Fruit fly (Drosophila melanogaster): ENCODE data around the gene CG45413.
A peak's percentile ranks its signal among the peaks of the same experiment; 100 is the strongest.

The CG45413 gene

dm6 chr3L:6931850-6932249, at the start of gene CG45413:
CG45413 (minus strand) TSS chr3L:6931950.
- TF ChIP-seq CG17801 (GFP tag; optimal IDR thresholded peaks at IDR 0.05; ENCODE audit: partially characterized antibody): no peak

DNA sequence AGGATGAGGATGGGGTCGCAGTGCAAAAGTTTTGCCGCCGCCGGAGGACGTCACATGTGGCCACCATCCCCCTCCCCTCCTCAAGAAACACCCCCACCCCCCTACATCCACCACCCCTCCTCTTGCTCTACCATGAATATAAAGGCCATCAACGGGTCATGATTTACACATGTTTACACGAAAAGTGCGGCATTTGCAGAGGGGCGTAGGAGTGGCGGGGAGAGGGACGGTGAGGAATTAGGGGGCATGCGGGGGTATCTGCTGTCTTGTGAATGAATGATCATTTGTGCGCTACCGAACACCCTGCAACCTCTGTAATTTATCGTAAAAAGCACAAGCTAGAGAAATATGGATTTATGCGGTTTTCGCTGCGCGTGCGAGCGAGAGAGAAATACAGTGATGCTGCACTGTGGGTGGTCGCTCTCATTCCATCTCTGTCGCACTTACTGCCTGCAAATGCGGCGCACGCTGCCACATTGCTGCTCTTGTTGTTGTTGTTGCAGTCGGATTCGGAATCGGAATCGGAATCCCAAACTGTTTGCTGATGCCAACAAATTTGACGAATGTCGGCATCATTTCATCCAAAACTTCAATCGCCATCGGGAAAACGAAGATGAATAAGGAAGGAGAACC, 49.5 kb upstream of the CG45413 start:
- TF ChIP-seq CG17801 (GFP tag; optimal IDR thresholded peaks at IDR 0.05; ENCODE audit: partially characterized antibody): no peak

DNA sequence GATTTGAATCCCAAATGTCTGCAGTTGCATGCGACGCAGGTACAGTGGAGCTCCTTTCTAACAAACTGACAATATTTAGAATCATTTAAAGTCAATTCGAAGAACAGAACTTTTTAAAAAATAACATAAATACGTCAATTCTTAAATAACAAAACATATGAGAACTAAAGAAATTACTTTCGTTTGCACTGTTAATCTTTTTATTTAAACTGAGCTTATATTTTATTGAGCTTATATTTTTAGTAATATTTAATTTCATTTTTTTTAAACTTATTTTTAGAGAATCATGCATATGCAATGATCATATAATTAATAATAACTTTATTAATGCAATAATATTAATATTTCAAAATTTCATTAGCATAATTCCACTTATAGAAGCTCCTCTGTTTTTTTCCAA, 48.8 kb upstream of the CG45413 start:
- no peak for TF ChIP-seq CG17801 (GFP tag; optimal IDR thresholded peaks at IDR 0.05; ENCODE audit: partially characterized antibody)

- peak; percentile 49 for TF ChIP-seq CG17801 (GFP tag; optimal IDR thresholded peaks at IDR 0.05; ENCODE audit: partially characterized antibody)
Observed at dm6 chr3L:6979387-6980249, 47.9 kb upstream of the CG45413 start, which contains the start of gene Galphai. Galphai (minus strand) TSS chr3L:6980044.

DNA sequence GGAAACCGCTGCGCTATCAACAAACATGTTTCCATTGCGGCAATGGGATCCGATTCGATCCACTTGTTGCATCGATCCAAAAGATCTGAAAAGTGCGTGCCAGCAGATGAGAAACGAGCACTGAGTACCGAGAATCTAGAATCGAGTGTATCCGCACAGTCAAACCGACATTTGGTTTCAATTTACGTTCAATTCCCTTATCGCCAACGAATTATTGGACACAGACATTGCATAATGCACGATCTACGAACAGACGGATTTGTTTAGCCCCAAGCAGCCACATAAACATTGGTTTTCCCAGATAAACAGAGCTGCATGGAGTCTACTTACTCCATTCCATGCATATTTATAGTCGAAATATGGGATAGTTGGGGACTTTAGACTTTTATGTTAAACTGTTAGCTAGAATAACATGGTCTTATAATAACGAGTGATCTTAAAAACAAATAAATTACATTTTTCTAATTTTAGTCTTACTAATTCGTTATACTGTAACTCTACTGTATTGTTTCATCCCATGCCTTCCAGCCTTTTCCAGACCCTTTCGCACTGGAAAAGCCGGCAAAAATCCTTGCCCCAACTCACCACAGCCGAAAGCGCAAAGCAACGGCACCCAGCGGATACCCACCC, 47.1 kb upstream of the CG45413 start:
- no peak for TF ChIP-seq CG17801 (GFP tag; optimal IDR thresholded peaks at IDR 0.05; ENCODE audit: partially characterized antibody)

DNA sequence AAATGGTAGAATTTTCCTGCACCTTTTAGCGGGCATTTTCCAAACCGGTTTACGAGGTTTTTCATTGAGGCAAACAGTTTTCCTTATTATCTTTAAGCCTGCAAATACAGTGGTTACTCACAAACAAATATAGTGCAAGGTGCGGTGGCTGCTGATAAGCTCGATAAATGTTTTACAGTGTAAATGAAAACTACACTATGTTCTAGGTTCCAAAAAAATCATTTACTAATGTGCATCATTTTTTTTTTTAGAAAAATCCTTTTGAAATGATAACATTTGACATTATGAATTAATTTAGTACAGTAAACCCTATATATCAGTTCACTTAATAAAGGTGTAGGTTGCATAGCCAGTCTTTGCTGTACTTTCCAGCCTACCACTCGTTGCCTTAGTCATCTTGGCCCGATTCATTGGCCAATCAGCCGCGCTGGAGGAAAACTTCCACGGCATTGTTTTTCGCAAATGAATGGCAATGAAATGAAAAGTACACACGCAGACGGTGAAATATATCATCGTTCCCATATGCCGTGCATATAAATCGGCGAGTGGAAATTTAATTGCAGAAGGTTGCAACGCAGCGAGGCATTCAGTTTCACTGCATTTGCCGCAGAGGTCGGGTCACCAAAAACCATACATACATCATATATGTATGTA, 46.4 kb upstream of the CG45413 start:
- no peak for TF ChIP-seq CG17801 (GFP tag; optimal IDR thresholded peaks at IDR 0.05; ENCODE audit: partially characterized antibody)

DNA sequence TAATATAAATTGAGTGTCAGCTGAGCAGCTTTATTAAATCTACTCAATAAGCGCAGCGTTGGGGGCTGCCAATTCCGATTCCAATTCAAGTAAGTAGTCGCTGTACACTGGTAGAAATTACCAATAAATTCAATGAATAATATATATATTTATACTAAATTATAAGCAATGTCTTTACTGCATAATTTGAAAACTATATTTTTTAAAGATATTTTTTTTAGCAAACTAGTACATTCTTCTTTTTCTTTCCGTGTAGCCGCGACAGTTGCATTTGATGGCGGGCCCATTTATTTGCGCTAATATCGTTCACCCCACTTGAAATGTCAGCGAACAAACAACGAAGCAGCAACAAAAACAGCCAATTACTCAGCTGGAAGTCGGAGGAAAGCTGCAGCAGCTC, 45.6 kb upstream of the CG45413 start:
- TF ChIP-seq CG17801 (GFP tag; optimal IDR thresholded peaks at IDR 0.05; ENCODE audit: partially characterized antibody): no peak

DNA sequence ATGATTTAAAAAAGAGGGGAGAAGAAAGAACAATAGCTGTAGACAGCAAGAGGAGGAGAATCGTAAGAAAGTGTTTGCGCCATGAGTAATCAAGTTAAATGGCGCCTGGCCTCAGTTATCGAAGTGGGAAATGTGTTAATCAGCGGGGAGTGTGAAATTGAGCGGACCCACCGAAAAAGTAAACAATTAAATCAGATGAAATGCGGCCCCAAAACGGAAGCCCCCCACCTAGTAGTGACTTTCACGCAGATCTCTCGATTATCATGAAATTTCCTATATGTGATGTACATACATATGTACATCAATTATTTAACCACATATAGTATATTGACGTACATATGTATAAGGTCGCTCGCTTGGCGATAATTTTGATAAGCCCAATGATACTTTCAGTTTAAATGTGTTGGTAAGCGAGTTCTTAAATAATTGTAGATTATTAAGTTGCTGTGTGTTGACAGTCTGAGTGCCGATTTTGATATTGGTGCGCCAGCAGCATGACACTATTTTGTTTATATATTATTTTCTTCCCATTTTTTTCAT, 44.9 kb upstream of the CG45413 start:
- TF ChIP-seq CG17801 (GFP tag; optimal IDR thresholded peaks at IDR 0.05; ENCODE audit: partially characterized antibody): no peak

DNA sequence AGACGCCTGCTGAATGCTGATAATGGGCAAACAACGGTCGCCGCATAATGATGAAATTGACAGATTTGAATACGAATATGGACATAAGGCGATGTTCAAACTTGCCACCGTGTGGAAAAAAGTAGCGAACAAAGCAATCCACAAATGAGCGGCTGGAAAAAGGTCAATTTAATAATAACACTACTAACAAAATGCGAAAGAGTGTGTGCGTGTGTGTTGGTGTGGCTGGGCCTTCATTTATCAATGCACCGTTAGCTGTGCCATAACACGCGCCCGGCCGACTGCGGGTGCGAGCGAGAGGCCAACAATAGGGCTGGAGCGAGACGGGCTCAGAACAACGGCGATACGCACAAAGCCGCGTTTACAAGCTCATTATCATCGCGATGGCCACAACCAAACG, 44.1 kb upstream of the CG45413 start:
- TF ChIP-seq CG17801 (GFP tag; optimal IDR thresholded peaks at IDR 0.05; ENCODE audit: partially characterized antibody): no peak

DNA sequence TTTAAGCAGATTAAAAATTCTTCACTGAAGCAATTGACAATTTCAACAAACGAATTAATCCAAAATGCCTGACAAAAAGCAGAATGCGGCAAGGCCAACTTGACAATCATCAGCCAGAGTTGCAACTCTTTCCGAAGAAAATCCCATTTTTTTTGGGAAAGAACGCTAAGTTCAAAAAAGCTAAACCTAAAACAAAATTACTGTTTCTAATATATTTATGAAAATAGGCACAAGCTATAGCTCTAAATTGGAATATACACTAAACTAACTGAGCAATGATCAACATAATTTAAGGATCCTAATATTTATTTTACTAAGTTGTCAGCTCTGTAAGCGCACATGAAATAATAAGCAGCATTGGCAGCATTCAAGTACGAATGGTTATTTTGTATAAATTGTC, 40.6 kb upstream of the CG45413 start, which contains the start of gene CG10063:
TSS of gene CG10063 (minus strand) at position 101 of the 400 bp plus-strand sequence.
- no peak for TF ChIP-seq CG17801 (GFP tag; optimal IDR thresholded peaks at IDR 0.05; ENCODE audit: partially characterized antibody)

DNA sequence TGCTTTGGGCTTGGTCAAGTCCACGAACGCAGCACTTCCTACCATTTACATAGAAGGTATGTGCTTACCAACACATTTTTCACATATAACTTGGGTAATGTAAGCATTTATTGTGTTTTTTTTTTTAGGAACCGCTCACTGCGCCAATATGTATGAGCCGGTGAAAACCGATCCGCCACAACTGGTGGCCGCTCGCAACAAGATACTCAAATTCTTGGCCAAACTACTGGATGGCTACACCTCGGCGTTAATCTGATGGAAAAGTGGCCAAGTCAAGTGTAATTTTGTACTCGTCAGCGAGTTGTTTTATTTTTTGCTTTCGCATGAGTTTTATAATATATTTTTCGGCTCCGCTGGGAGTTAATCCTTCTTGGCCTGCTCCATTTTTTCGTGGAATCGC, 39.5 kb upstream of the CG45413 start:
- TF ChIP-seq CG17801 (GFP tag; optimal IDR thresholded peaks at IDR 0.05; ENCODE audit: partially characterized antibody): no peak

DNA sequence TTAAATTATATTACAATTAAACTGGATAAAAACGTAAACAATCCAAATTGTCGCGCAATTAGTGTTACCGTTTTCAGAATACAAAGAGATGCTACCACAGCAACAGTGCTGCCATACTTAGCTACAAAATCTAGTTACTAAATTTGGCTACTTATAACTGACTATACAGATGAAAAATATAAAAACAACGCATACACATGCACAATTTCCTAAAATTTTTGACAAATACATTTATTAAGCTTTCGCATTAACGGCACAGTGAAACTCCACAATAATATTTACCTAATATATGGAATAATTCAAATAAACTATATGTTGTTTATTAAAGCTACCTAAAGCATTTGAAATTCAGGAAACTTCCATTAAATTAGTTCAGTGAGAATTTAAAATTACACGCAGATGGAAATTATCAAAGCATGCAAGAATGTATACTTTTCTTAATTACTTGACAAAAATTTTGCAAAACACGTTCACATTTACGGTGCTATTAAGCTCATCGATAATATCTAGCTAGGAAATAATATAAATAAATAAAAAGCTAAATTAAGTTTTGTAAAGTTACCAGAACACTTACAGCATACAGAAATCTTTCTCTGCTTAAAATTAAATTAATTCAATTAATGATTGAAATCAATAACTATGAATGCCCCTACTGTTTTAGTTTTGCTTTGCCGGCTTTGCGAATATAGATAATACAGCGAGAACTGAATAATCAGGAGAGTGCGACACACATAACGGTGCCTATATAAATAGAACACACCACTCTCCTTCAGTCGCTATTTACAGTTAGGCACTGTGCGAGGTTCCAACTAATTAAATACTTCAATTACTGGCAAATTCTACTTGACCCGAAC, 37.4 kb upstream of the CG45413 start, which contains the start of the genes Mis12 and CG9953:
TSS of gene Mis12 (minus strand) at position 88 of the 854 bp plus-strand sequence.
TSS of gene CG9953 (plus strand) at position 698 of the 854 bp plus-strand sequence.
- peak; percentile 63 for TF ChIP-seq CG17801 (GFP tag; optimal IDR thresholded peaks at IDR 0.05; ENCODE audit: partially characterized antibody)

- no peak for TF ChIP-seq CG17801 (GFP tag; optimal IDR thresholded peaks at IDR 0.05; ENCODE audit: partially characterized antibody)
Observed at dm6 chr3L:6967797-6968196, 36.0 kb upstream of the CG45413 start, which contains the start of gene CG10064. CG10064 (minus strand) TSS chr3L:6967897.

Data from ovary, adult (tissue).